Worm (Caenorhabditis elegans): ENCODE measurements around the gene isp-1.
A peak's percentile ranks its signal among the peaks of the same experiment; 100 is the strongest.

Gene isp-1

ce11 chrIV:8115462-8115861 is 20.4 kb downstream of the isp-1 start, which contains the start of gene irld-8:
Gene irld-8 (plus strand): TSS chrIV:8115762.
- TF ChIP-seq zag-1 (tag; optimal IDR thresholded peaks at IDR 0.05): no peak
- no peak for TF ChIP-seq lin-39 (tag; optimal IDR thresholded peaks at IDR 0.05)
- TF ChIP-seq tbx-2 (tag; optimal IDR thresholded peaks at IDR 0.05): no peak
- TF ChIP-seq elt-1 (tag; optimal IDR thresholded peaks at IDR 0.05): no peak
- TF ChIP-seq mdl-1 (tag; optimal IDR thresholded peaks at IDR 0.05): no peak
- no peak for TF ChIP-seq unc-62 (GFP tag; optimal IDR thresholded peaks at IDR 0.05)
- TF ChIP-seq nhr-76 (tag; optimal IDR thresholded peaks at IDR 0.05): no peak
- TF ChIP-seq nhr-23 (tag; optimal IDR thresholded peaks at IDR 0.05): no peak
- TF ChIP-seq mml-1 (tag; optimal IDR thresholded peaks at IDR 0.05): no peak
- no peak for TF ChIP-seq nhr-11 (tag; optimal IDR thresholded peaks at IDR 0.05)
- no peak for TF ChIP-seq ceh-28 (tag; optimal IDR thresholded peaks at IDR 0.05)
- no peak for TF ChIP-seq nfya-1 (tag; optimal IDR thresholded peaks at IDR 0.05; ENCODE audit: insufficient read depth)
- no peak for TF ChIP-seq nhr-25 (tag; optimal IDR thresholded peaks at IDR 0.05)

ce11 chrIV:8114535-8114934 is 21.3 kb downstream of the isp-1 start:
- TF ChIP-seq unc-39 (tag; optimal IDR thresholded peaks at IDR 0.05) (no peak), elt-2 (tag; optimal IDR thresholded peaks at IDR 0.05) (no peak), hmg-11 (tag; optimal IDR thresholded peaks at IDR 0.05) (no peak), unc-62 (GFP tag; optimal IDR thresholded peaks at IDR 0.05) (no peak), R02D3.7 (tag; optimal IDR thresholded peaks at IDR 0.05) (no peak), ama-1 (optimal IDR thresholded peaks at IDR 0.05) (no peak), ceh-9 (tag; optimal IDR thresholded peaks at IDR 0.05) (no peak), jun-1 (tag; optimal IDR thresholded peaks at IDR 0.05) (no peak), fkh-2 (tag; optimal IDR thresholded peaks at IDR 0.05) (no peak), ceh-28 (tag; optimal IDR thresholded peaks at IDR 0.05) (no peak), nhr-67 (tag; optimal IDR thresholded peaks at IDR 0.05) (no peak), nfya-1 (tag; optimal IDR thresholded peaks at IDR 0.05; ENCODE audit: insufficient read depth) (no peak)

DNA sequence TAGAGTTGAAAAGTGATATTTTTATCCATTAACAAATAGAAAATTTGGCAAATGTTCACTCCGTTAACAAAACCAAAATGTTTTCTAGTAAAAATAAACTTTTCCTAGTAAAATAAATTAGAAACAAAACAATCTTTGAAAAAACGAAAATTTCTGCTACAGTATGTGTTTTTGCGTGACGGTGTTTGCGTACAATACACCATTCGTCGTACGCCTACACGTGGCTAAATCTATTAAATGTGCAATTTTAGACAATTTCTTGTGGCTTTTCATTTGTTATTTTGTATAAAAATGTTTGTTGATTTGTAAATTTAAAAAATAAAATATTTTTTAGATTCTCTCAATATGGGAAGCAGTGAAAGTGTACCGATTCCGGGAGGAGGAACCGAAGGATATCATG is 22.7 kb downstream of the isp-1 start, which contains the start of gene Y42H9AR.1:
Y42H9AR.1 (plus strand) TSS at position 233 of the 400 bp plus-strand sequence.
- TF ChIP-seq fos-1 (tag; optimal IDR thresholded peaks at IDR 0.05) (no peak), hmg-11 (tag; optimal IDR thresholded peaks at IDR 0.05) (peak; percentile 48), nhr-25 (tag; optimal IDR thresholded peaks at IDR 0.05) (peak; percentile 0), snpc-4 (tag; optimal IDR thresholded peaks at IDR 0.05) (no peak), elt-2 (tag; optimal IDR thresholded peaks at IDR 0.05) (no peak), nhr-76 (tag; optimal IDR thresholded peaks at IDR 0.05) (no peak), lsy-12 (tag; optimal IDR thresholded peaks at IDR 0.05) (no peak), nhr-43 (tag; optimal IDR thresholded peaks at IDR 0.05; ENCODE audit: poor library complexity, severe bottlenecking) (no peak), lin-15B (tag; optimal IDR thresholded peaks at IDR 0.05) (no peak), R02D3.7 (tag; optimal IDR thresholded peaks at IDR 0.05) (no peak), nfya-1 (tag; optimal IDR thresholded peaks at IDR 0.05; ENCODE audit: insufficient read depth) (peak; percentile 23), pqm-1 (tag; optimal IDR thresholded peaks at IDR 0.05) (no peak)

DNA sequence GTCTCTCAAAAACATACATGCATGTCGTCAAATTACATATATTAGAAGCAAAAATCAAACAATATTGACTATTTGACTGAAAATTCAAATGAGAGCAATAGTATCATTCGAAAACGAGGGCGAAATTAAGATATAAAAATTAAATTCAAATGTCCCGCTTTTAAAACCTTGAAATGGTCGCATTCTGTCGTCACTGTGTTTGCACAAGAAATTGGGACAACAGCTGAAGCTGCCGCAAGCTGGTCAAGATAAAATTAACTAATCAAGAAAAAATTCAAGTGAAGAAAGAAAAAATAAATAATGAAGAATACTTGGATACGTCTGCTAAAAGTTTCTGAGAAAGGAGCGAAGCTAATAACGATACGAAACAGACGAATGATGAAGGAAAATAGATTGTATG is 23.2 kb downstream of the isp-1 start:
- TF ChIP-seq mml-1 (tag; optimal IDR thresholded peaks at IDR 0.05) (no peak), pha-4 (tag; optimal IDR thresholded peaks at IDR 0.05) (peak; percentile 48)

DNA sequence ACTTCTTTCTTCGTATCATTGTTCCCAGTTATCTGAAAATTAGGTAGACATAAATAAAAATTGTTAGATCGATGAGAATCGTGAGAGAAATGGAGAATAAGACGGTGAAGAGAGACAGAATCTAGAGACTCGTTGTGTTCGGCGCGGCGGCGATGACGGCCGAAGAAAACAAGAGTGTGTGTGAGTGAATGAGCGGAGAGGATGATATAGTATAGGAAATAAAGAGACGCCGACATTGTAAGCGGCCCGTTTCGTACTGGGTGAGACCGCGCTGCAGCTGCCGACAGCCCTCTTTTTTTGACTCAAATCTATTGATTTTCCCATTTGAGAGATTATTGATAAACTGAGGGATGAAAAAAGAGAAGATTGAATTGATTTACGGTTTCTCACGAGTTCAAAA is 23.7 kb downstream of the isp-1 start, which contains the start of gene Y42H9AR.4:
Y42H9AR.4 (minus strand) TSS at position 32 of the 400 bp plus-strand sequence.
- TF ChIP-seq aly-2 (tag; optimal IDR thresholded peaks at IDR 0.05): no peak
- no peak for TF ChIP-seq zag-1 (tag; optimal IDR thresholded peaks at IDR 0.05)
- TF ChIP-seq daf-12 (tag; optimal IDR thresholded peaks at IDR 0.05): no peak
- TF ChIP-seq pqm-1 (tag; optimal IDR thresholded peaks at IDR 0.05): peak; percentile 18
- TF ChIP-seq snpc-4 (tag; optimal IDR thresholded peaks at IDR 0.05): peak; percentile 62
- no peak for TF ChIP-seq elt-1 (tag; optimal IDR thresholded peaks at IDR 0.05)
- no peak for TF ChIP-seq eor-1 (tag; optimal IDR thresholded peaks at IDR 0.05)
- peak; percentile 30 for TF ChIP-seq nhr-23 (tag; optimal IDR thresholded peaks at IDR 0.05)
- no peak for TF ChIP-seq ztf-11 (tag; optimal IDR thresholded peaks at IDR 0.05)
- TF ChIP-seq ceh-28 (tag; optimal IDR thresholded peaks at IDR 0.05): peak; percentile 17
- TF ChIP-seq lsy-12 (tag; optimal IDR thresholded peaks at IDR 0.05): no peak
- TF ChIP-seq nhr-76 (tag; optimal IDR thresholded peaks at IDR 0.05): no peak
- no peak for TF ChIP-seq mml-1 (tag; optimal IDR thresholded peaks at IDR 0.05)
- no peak for TF ChIP-seq mdl-1 (tag; optimal IDR thresholded peaks at IDR 0.05)
- TF ChIP-seq nhr-11 (tag; optimal IDR thresholded peaks at IDR 0.05): no peak
- TF ChIP-seq nhr-28 (tag; optimal IDR thresholded peaks at IDR 0.05): no peak
- no peak for TF ChIP-seq lin-15B (tag; optimal IDR thresholded peaks at IDR 0.05)
- no peak for TF ChIP-seq nhr-77 (tag; optimal IDR thresholded peaks at IDR 0.05)
- no peak for TF ChIP-seq ztf-4 (tag; optimal IDR thresholded peaks at IDR 0.05)
- no peak for TF ChIP-seq jun-1 (tag; optimal IDR thresholded peaks at IDR 0.05)
- no peak for TF ChIP-seq tbx-2 (tag; optimal IDR thresholded peaks at IDR 0.05)
- no peak for TF ChIP-seq fkh-10 (GFP tag; optimal IDR thresholded peaks at IDR 0.05)
- TF ChIP-seq nhr-25 (tag; optimal IDR thresholded peaks at IDR 0.05): no peak
- no peak for TF ChIP-seq ceh-16 (tag; optimal IDR thresholded peaks at IDR 0.05)
- TF ChIP-seq egl-27 (tag; optimal IDR thresholded peaks at IDR 0.05): no peak
- peak; percentile 45 for TF ChIP-seq egl-5 (tag; optimal IDR thresholded peaks at IDR 0.05)
- TF ChIP-seq nhr-12 (tag; optimal IDR thresholded peaks at IDR 0.05): no peak
- no peak for TF ChIP-seq lin-39 (tag; optimal IDR thresholded peaks at IDR 0.05)
- peak; percentile 45 for TF ChIP-seq nfya-1 (tag; optimal IDR thresholded peaks at IDR 0.05; ENCODE audit: insufficient read depth)
- no peak for TF ChIP-seq ama-1 (optimal IDR thresholded peaks at IDR 0.05)
- no peak for TF ChIP-seq sea-2 (GFP tag; optimal IDR thresholded peaks at IDR 0.05)
- peak; percentile 33 for TF ChIP-seq pha-4 (tag; optimal IDR thresholded peaks at IDR 0.05)
- peak; percentile 27 for TF ChIP-seq nhr-43 (tag; optimal IDR thresholded peaks at IDR 0.05; ENCODE audit: poor library complexity, severe bottlenecking)
- no peak for TF ChIP-seq unc-62 (GFP tag; optimal IDR thresholded peaks at IDR 0.05)
- no peak for TF ChIP-seq fos-1 (tag; optimal IDR thresholded peaks at IDR 0.05)

All from whole organism, L3 larva.